Worm (Caenorhabditis elegans) whole organism, L3 larva: ENCODE measurements around the gene F54F7.8.

Source experiments
- R02D3.7 ChIP-seq: fragments of 150-350 bp; optimal IDR thresholded peaks from 2 replicates; lab custom pipeline; 2014; ENCODE audit warnings: missing biosample characterization, missing genetic modification characterization
- ZK546.5 ChIP-seq: sonication (generic microtip); optimal IDR thresholded peaks from 2 replicates; lab custom pipeline; 2017; ENCODE audit warnings: missing biosample characterization, missing genetic modification characterization
- aly-2 ChIP-seq: fragments of 150-350 bp; optimal IDR thresholded peaks from 2 replicates; lab custom pipeline; 2014; ENCODE audit warnings: missing biosample characterization, missing genetic modification characterization
- ama-1 ChIP-seq: fragments of 150-350 bp; optimal IDR thresholded peaks from 2 replicates; lab custom pipeline; 2018
- ceh-16 ChIP-seq: sonication (generic microtip); optimal IDR thresholded peaks from 2 replicates; lab custom pipeline; 2017; ENCODE audit warnings: missing biosample characterization, missing genetic modification characterization
- ceh-28 ChIP-seq: fragments of 150-350 bp; optimal IDR thresholded peaks from 2 replicates; lab custom pipeline; 2014; ENCODE audit warnings: missing biosample characterization, missing genetic modification reagents, missing genetic modification characterization
- ceh-9 ChIP-seq: sonication (generic microtip); optimal IDR thresholded peaks from 2 replicates; lab custom pipeline; 2018; ENCODE audit warnings: missing biosample characterization, missing genetic modification characterization
- daf-12 ChIP-seq: fragments of 150-350 bp; optimal IDR thresholded peaks from 2 replicates; lab custom pipeline; 2014; ENCODE audit warnings: missing biosample characterization, missing genetic modification reagents, missing genetic modification characterization
- egl-27 ChIP-seq: sonication (generic microtip); optimal IDR thresholded peaks from 4 replicates; lab custom pipeline; 2017; ENCODE audit warnings: missing biosample characterization, missing genetic modification reagents, missing genetic modification characterization
- egl-5 ChIP-seq: fragments of 150-350 bp; optimal IDR thresholded peaks from 2 replicates; lab custom pipeline; 2017; ENCODE audit warnings: missing biosample characterization, missing genetic modification reagents, missing genetic modification characterization, inconsistent platforms
- elt-1 ChIP-seq: fragments of 150-350 bp; optimal IDR thresholded peaks from 2 replicates; lab custom pipeline; 2014; ENCODE audit warnings: missing biosample characterization, missing genetic modification characterization
- elt-2 ChIP-seq: sonication (generic microtip); optimal IDR thresholded peaks from 2 replicates; lab custom pipeline; 2016; ENCODE audit warnings: missing genetic modification reagents, mild to moderate bottlenecking, missing genetic modification characterization, missing compliant biosample characterization
- elt-3 ChIP-seq, 3 experiments: fragments of 150-350 bp in 1 of 3; sonication (generic microtip) in 2 of 3; optimal IDR thresholded peaks; 2 replicates in 2 of 3; 4 replicates in 1 of 3; lab custom pipeline; 2014 to 2017; ENCODE audit warnings: missing biosample characterization in 3 of 3, missing genetic modification characterization in 3 of 3
- eor-1 ChIP-seq, 2 experiments: fragments of 150-350 bp; optimal IDR thresholded peaks; 2 replicates each; lab custom pipeline; 2014 to 2018; ENCODE audit warnings: missing biosample characterization in 2 of 2, missing genetic modification characterization in 2 of 2
- fkh-10 ChIP-seq: sonication (generic microtip); optimal IDR thresholded peaks from 2 replicates; lab custom pipeline; 2017; ENCODE audit warnings: missing biosample characterization, missing genetic modification reagents, missing genetic modification characterization
- fkh-2 ChIP-seq: fragments of 150-350 bp; optimal IDR thresholded peaks from 2 replicates; lab custom pipeline; 2014; ENCODE audit warnings: missing biosample characterization, missing genetic modification reagents, missing genetic modification characterization
- hmg-11 ChIP-seq: sonication (generic microtip); optimal IDR thresholded peaks from 2 replicates; lab custom pipeline; 2016; ENCODE audit warnings: missing genetic modification characterization, missing compliant biosample characterization
- jun-1 ChIP-seq: fragments of 150-350 bp; optimal IDR thresholded peaks from 2 replicates; lab custom pipeline; 2014; ENCODE audit warnings: missing biosample characterization, missing genetic modification reagents, missing genetic modification characterization
- lin-15B ChIP-seq: fragments of 150-350 bp; optimal IDR thresholded peaks from 2 replicates; lab custom pipeline; 2014; ENCODE audit warnings: missing biosample characterization, missing genetic modification characterization
- lin-39 ChIP-seq: fragments of 150-350 bp; optimal IDR thresholded peaks from 2 replicates; lab custom pipeline; 2018; ENCODE audit warnings: missing biosample characterization, missing genetic modification reagents, missing genetic modification characterization
- mdl-1 ChIP-seq: fragments of 150-350 bp; optimal IDR thresholded peaks from 2 replicates; lab custom pipeline; 2014; ENCODE audit warnings: missing biosample characterization, missing genetic modification characterization
- mml-1 ChIP-seq: fragments of 150-350 bp; sonication (generic microtip); optimal IDR thresholded peaks from 3 replicates; lab custom pipeline; 2014; ENCODE audit warnings: missing biosample characterization, missing genetic modification characterization
- nhr-23 ChIP-seq: fragments of 150-350 bp; optimal IDR thresholded peaks from 2 replicates; lab custom pipeline; 2014; ENCODE audit warnings: missing biosample characterization, missing genetic modification reagents, missing genetic modification characterization
- nhr-237 ChIP-seq: fragments of 150-350 bp; optimal IDR thresholded peaks from 2 replicates; lab custom pipeline; 2014; ENCODE audit warnings: missing biosample characterization, missing genetic modification characterization
- nhr-25 ChIP-seq: sonication (generic microtip); optimal IDR thresholded peaks from 2 replicates; lab custom pipeline; 2017; ENCODE audit warnings: missing biosample characterization, missing genetic modification characterization
- nhr-28 ChIP-seq: fragments of 150-350 bp; optimal IDR thresholded peaks from 2 replicates; lab custom pipeline; 2014; ENCODE audit warnings: missing biosample characterization, missing genetic modification characterization
- nhr-67 ChIP-seq: fragments of 150-350 bp; optimal IDR thresholded peaks from 2 replicates; lab custom pipeline; 2014; ENCODE audit warnings: missing biosample characterization, missing genetic modification characterization
- nhr-76 ChIP-seq: fragments of 150-350 bp; sonication (generic microtip); optimal IDR thresholded peaks from 5 replicates; lab custom pipeline; 2014; ENCODE audit warnings: missing biosample characterization, missing genetic modification characterization
- nhr-77 ChIP-seq: fragments of 150-350 bp; optimal IDR thresholded peaks from 2 replicates; lab custom pipeline; 2014; ENCODE audit warnings: missing biosample characterization, missing genetic modification characterization
- pqm-1 ChIP-seq: fragments of 150-350 bp; optimal IDR thresholded peaks from 2 replicates; lab custom pipeline; 2017; ENCODE audit warnings: missing biosample characterization, missing genetic modification characterization, inconsistent platforms
- snpc-4 ChIP-seq: fragments of 150-350 bp; optimal IDR thresholded peaks from 2 replicates; lab custom pipeline; 2014; ENCODE audit warnings: missing biosample characterization, missing genetic modification characterization
- tbx-2 ChIP-seq: sonication (generic microtip); optimal IDR thresholded peaks from 2 replicates; lab custom pipeline; 2016; ENCODE audit warnings: mild to moderate bottlenecking, missing genetic modification characterization, missing compliant biosample characterization
- unc-62 ChIP-seq: fragments of 150-350 bp; sonication (generic microtip); optimal IDR thresholded peaks from 4 replicates; lab custom pipeline; 2014; ENCODE audit warnings: missing biosample characterization, missing genetic modification reagents, missing genetic modification characterization
- zag-1 ChIP-seq: fragments of 150-350 bp; optimal IDR thresholded peaks from 2 replicates; lab custom pipeline; 2014; ENCODE audit warnings: missing biosample characterization, missing genetic modification characterization
- ztf-11 ChIP-seq: fragments of 150-350 bp; optimal IDR thresholded peaks from 2 replicates; lab custom pipeline; 2014; ENCODE audit warnings: missing biosample characterization, missing genetic modification characterization
- ztf-4 ChIP-seq: fragments of 150-350 bp; optimal IDR thresholded peaks from 2 replicates; lab custom pipeline; 2014; ENCODE audit warnings: missing biosample characterization, missing genetic modification characterization

Gene F54F7.8

DNA sequence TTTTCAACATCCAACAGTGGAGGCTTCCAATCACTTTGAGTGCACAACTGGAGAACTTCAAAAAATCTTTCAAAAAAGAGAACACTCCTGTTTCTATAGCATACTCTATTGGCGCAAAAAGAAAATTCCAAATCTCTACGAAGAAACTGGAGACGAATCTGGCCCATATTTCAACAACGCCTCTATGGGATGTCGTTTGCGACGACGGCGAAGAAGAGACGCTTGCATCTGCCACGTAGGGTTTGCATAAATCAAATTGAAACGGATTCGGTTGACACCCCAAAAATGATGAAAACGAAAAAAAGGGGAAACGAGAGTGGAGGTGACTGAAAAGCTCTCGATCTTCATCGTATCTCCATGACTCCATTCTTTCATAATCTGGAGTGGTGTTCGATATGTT, 1.4 kb upstream of the F54F7.8 start:
- TF ChIP-seq hmg-11 (tag; lab: Kevin White, UChicago): no peak
- no peak for TF ChIP-seq nhr-25 (tag; lab: Kevin White, UChicago)
- no peak for TF ChIP-seq ama-1 (lab: Kevin White, UChicago)
- no peak for TF ChIP-seq fkh-2 (tag; lab: Kevin White, UChicago)
- no peak for TF ChIP-seq lin-15B
- TF ChIP-seq unc-62 (GFP tag; lab: Kevin White, UChicago): no peak
- TF ChIP-seq nhr-237 (tag; lab: Kevin White, UChicago): no peak

DNA sequence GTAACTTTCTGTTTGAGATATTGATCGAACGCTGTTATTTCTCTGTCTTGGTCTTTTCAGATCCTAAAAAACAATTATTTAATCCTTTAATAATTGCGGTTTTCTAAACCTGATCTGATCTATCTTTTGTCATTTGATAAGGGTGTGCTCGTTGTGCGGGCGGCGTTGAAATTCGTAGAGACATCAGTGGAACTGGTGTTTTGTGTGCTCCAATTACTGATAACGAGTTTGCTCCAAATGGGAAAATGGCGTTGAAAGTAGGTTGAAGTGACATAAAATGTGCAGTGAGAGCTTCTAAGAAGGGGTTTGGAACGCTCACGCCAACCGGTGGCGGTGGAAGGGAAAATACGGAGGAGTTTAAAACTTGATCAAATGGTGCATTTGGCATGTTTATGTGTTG, 371 bp downstream of the F54F7.8 start:
- TF ChIP-seq ztf-11 (no peak), ama-1 (lab: Kevin White, UChicago) (no peak), mdl-1 (tag; lab: Kevin White, UChicago) (no peak), nhr-67 (tag; lab: Kevin White, UChicago) (no peak), pqm-1 (tag; lab: Kevin White, UChicago) (peak; percentile 56), ceh-28 (tag; lab: Kevin White, UChicago) (no peak), ceh-16 (tag; lab: Kevin White, UChicago) (no peak), R02D3.7 (tag; lab: Kevin White, UChicago) (no peak), ZK546.5 (tag; lab: Kevin White, UChicago) (no peak), eor-1 (tag; optimal IDR thresholded peaks at IDR 0.05; lab: Kevin White, UChicago) (no peak), elt-2 (tag; lab: Kevin White, UChicago) (peak; percentile 67), nhr-23 (tag; lab: Kevin White, UChicago) (no peak), fkh-10 (GFP tag; lab: Kevin White, UChicago) (no peak), daf-12 (tag; lab: Kevin White, UChicago) (no peak)

DNA sequence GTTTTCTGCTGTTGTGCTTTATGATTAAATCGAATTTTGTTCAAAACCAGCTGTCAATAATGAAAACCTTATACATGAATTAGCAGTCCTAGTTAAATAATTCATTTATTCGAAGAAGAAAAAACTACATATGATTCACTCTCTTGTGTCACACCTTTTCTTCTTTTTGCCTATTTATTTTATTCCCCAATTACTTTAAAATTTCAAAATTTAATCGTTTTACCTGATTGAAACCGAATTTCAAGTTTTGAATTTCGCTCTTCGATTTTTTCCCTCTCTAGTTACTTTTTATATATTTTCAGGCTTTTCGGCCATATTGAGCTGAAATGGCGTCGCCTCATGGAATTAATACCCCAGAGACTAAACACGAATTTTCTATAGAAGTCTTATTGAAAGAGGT, 2.3 kb downstream of the F54F7.8 start, which contains the start of gene xtr-1:
TSS of gene xtr-1 (plus strand) at position 301 of the 400 bp plus-strand sequence.
- TF ChIP-seq egl-5 (tag; lab: Kevin White, UChicago): no peak
- TF ChIP-seq ceh-9 (tag; lab: Kevin White, UChicago): no peak
- TF ChIP-seq nhr-77 (tag; lab: Kevin White, UChicago): no peak
- no peak for TF ChIP-seq elt-1
- TF ChIP-seq aly-2 (tag; lab: Kevin White, UChicago): no peak
- no peak for TF ChIP-seq egl-27 (tag; lab: Kevin White, UChicago)
- TF ChIP-seq snpc-4 (tag; lab: Kevin White, UChicago): no peak
- TF ChIP-seq nhr-76: no peak
- TF ChIP-seq eor-1 (tag; optimal IDR thresholded peaks at IDR 0.05; lab: Kevin White, UChicago): no peak
- no peak for TF ChIP-seq lin-39 (tag; lab: Kevin White, UChicago)
- TF ChIP-seq nhr-25 (tag; lab: Kevin White, UChicago): no peak

DNA sequence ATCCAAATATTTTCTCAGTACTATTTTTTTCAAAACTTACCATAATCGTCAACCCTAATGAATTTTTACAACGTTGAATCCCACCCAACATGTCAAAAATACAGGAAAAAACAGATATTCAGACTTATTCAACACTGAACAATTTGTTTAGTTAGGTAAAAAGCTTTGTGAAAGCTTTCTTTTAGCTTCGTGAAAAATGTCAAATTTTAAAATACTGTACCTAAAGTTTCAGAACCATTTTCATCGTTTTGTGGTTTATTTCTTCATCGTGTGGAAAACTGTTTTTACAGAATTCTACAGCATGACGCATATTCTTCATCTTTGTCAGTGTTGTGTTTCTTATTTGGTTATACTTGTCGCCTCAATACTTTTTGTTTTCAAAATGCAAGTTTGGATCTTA, 4.2 kb downstream of the F54F7.8 start, which contains the start of gene F54F7.14:
TSS of gene F54F7.14 (plus strand) at position 301 of the 400 bp plus-strand sequence.
- TF ChIP-seq mml-1 (no peak), ztf-11 (no peak), ceh-16 (tag; lab: Kevin White, UChicago) (no peak), ztf-4 (tag; lab: Kevin White, UChicago) (no peak), elt-3 (tag; optimal IDR thresholded peaks at IDR 0.05; lab: Kevin White, UChicago) (no peak), tbx-2 (no peak)

DNA sequence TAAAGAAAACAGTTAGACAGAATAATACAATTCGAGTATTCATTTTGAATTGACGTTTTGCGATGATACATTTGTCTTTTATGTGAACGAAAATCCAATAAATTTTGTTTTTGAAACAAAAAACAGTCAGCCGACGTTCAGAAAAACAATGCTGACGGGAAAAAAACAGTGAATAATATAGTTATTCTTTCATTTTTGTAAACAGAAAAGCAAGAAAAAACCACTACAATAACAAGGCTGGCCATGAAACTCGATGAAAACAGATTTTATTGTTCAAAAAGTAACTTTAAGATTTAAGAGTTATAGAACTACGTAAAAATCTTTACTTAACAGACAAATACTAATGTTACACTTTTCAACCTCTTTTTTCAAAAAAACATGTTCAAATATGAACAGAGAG, 4.7 kb downstream of the F54F7.8 start, which contains the start of gene F54F7.3:
TSS of gene F54F7.3 (minus strand) at position 101 of the 400 bp plus-strand sequence.
- no peak for TF ChIP-seq eor-1 (tag; optimal IDR thresholded peaks at IDR 0.05; lab: Kevin White, UChicago)
- no peak for TF ChIP-seq zag-1 (tag; lab: Kevin White, UChicago)
- TF ChIP-seq ztf-11: no peak
- no peak for TF ChIP-seq daf-12 (tag; lab: Kevin White, UChicago)
- TF ChIP-seq jun-1 (tag; lab: Kevin White, UChicago): no peak
- no peak for TF ChIP-seq elt-3 (tag; optimal IDR thresholded peaks at IDR 0.05; lab: Kevin White, UChicago)
- no peak for TF ChIP-seq nhr-237 (tag; lab: Kevin White, UChicago)
- no peak for TF ChIP-seq nhr-28
